Worm (Caenorhabditis elegans): ENCODE results near the gene hlh-1.

The hlh-1 gene

DNA sequence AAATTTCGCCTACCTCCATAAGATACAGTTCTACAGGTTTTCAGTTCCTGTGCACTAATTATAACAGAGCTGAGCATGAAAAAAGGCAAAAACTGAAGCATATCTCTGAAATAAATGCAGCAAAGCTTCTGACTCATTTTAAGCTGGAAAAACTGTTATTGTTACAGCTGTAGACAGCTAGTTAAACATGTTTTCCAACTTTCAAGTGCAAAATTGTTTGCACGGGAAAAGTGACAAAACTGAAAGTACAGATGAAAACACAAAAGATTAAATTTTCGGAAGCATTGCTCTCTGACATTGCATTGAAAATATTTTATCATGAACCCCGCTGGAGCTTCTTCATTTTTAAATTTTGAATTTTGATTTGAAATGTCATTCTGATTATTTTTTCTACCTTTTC lies 27.6 kb upstream of the hlh-1 start, which contains the start of gene T05C1.5:
T05C1.5 (minus strand) TSS at position 101 of the 400 bp plus-strand sequence.
- TF ChIP-seq pes-1 (GFP tag; IDR thresholded peaks at IDR 0.05) (no peak), sea-1 (GFP tag; conservative IDR thresholded peaks at IDR 0.05) (no peak), ceh-36 (tag; optimal IDR thresholded peaks at IDR 0.05) (no peak), flt-1 (GFP tag; IDR thresholded peaks at IDR 0.05) (no peak), F13C5.2 (tag; optimal IDR thresholded peaks at IDR 0.05) (no peak), hnd-1 (tag; optimal IDR thresholded peaks at IDR 0.05) (no peak), hmg-4 (GFP tag; optimal IDR thresholded peaks at IDR 0.05) (no peak), ets-7 (tag; optimal IDR thresholded peaks at IDR 0.05) (no peak), tbx-11 (GFP tag; IDR thresholded peaks at IDR 0.05) (no peak), tra-4 (tag; optimal IDR thresholded peaks at IDR 0.05) (no peak), aly-1 (tag; optimal IDR thresholded peaks at IDR 0.05) (no peak), ama-1 (optimal IDR thresholded peaks at IDR 0.05) (no peak), ceh-13 (GFP tag; optimal IDR thresholded peaks at IDR 0.05) (no peak), B0310.2 (tag; optimal IDR thresholded peaks at IDR 0.05) (no peak), tbx-37 (GFP tag; conservative IDR thresholded peaks at IDR 0.05) (no peak), hmbx-1 (tag; optimal IDR thresholded peaks at IDR 0.05) (no peak), scrt-1 (GFP tag; IDR thresholded peaks at IDR 0.05) (no peak)

DNA sequence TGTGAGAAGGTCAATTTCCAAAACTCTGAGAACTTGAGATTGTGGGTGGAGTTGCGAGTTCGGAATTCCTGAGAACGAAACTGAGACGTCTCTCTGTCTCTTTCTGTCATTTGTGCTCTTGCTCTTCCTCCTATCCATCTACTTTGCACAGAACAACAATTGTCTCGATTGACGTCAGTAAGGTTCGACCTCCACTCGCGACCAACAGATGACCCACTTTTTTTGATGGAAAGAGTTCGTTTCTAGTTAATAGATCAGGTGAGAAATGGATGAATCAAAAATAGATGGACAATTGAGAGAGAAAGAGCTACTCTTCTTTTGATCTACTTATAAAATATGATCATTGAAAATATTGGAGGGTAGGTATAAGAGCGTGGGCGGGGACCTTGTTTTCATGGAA lies 23.8 kb upstream of the hlh-1 start:
- TF ChIP-seq ceh-36 (tag; optimal IDR thresholded peaks at IDR 0.05), result no peak
- TF ChIP-seq scrt-1 (GFP tag; IDR thresholded peaks at IDR 0.05), result no peak
- TF ChIP-seq ama-1 (optimal IDR thresholded peaks at IDR 0.05), result no peak
- no peak for TF ChIP-seq F13C5.2 (tag; optimal IDR thresholded peaks at IDR 0.05)
- TF ChIP-seq tbx-37 (GFP tag; conservative IDR thresholded peaks at IDR 0.05), result no peak
- no peak for TF ChIP-seq sea-1 (GFP tag; conservative IDR thresholded peaks at IDR 0.05)
- TF ChIP-seq B0310.2 (tag; optimal IDR thresholded peaks at IDR 0.05), result no peak
- TF ChIP-seq aly-1 (tag; optimal IDR thresholded peaks at IDR 0.05), result no peak
- no peak for TF ChIP-seq hnd-1 (tag; optimal IDR thresholded peaks at IDR 0.05)
- TF ChIP-seq ceh-13 (GFP tag; optimal IDR thresholded peaks at IDR 0.05), result no peak
- TF ChIP-seq pes-1 (GFP tag; IDR thresholded peaks at IDR 0.05), result no peak
- no peak for TF ChIP-seq tbx-11 (GFP tag; IDR thresholded peaks at IDR 0.05)
- TF ChIP-seq flt-1 (GFP tag; IDR thresholded peaks at IDR 0.05), result no peak

DNA sequence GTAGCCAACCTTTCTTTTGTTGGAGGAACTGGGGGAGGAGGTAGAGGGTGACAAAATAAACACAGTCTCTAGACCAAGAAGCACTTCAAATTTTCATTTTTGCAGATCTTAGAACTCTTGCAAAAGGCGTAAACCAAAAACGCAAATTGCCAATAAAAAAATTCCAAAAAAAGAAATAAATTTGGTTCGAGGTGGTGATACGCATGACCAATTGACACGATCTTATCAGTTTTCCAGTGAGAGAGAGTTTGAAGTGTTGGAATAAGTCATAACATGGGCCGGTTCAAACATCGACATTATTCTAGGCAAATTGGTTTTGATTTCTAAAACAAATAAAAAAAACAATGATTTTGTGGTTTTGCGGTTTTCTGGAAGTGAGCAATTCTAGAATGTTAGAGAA lies 22.5 kb upstream of the hlh-1 start:
- TF ChIP-seq aly-1 (tag; optimal IDR thresholded peaks at IDR 0.05), result no peak
- no peak for TF ChIP-seq tra-4 (tag; optimal IDR thresholded peaks at IDR 0.05)
- TF ChIP-seq ceh-36 (tag; optimal IDR thresholded peaks at IDR 0.05), result no peak
- TF ChIP-seq sea-1 (GFP tag; conservative IDR thresholded peaks at IDR 0.05), result no peak
- no peak for TF ChIP-seq pes-1 (GFP tag; IDR thresholded peaks at IDR 0.05)
- TF ChIP-seq hmg-4 (GFP tag; optimal IDR thresholded peaks at IDR 0.05), result no peak
- no peak for TF ChIP-seq F13C5.2 (tag; optimal IDR thresholded peaks at IDR 0.05)
- TF ChIP-seq ets-7 (tag; optimal IDR thresholded peaks at IDR 0.05), result no peak
- TF ChIP-seq ceh-13 (GFP tag; optimal IDR thresholded peaks at IDR 0.05), result no peak
- no peak for TF ChIP-seq hmbx-1 (tag; optimal IDR thresholded peaks at IDR 0.05)
- no peak for TF ChIP-seq scrt-1 (GFP tag; IDR thresholded peaks at IDR 0.05)
- no peak for TF ChIP-seq flt-1 (GFP tag; IDR thresholded peaks at IDR 0.05)
- TF ChIP-seq B0310.2 (tag; optimal IDR thresholded peaks at IDR 0.05), result no peak
- TF ChIP-seq tbx-11 (GFP tag; IDR thresholded peaks at IDR 0.05), result no peak
- no peak for TF ChIP-seq hnd-1 (tag; optimal IDR thresholded peaks at IDR 0.05)
- no peak for TF ChIP-seq tbx-37 (GFP tag; conservative IDR thresholded peaks at IDR 0.05)

DNA sequence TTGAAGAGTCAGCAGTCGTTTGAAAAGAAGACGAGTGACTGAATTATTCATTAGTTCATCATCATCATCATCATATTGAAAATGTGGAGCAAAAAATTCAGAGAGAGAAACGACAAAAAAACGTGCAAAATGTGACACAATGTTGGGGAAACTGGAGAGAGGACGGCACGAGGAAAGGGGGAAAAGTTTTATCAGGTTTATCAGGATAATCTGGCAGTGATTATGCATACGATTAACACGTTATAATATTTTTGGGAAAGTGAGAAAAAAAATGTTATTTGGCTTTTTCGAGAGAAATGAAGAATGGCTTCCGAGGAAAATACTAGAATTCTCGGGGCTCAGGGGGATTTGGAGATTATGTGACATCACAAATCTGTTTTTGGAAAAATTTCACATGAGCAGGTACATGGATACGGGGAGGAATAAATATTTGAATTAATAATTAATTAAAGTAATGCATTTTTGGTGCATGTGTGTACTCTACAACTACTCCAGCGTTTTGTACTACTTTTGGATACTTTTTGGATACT lies 13.2 kb upstream of the hlh-1 start, which contains the start of gene camt-1:
camt-1 (minus strand) TSS at position 51 of the 530 bp plus-strand sequence.
- TF ChIP-seq aly-1 (tag; optimal IDR thresholded peaks at IDR 0.05), result no peak
- no peak for TF ChIP-seq ama-1 (optimal IDR thresholded peaks at IDR 0.05)
- no peak for TF ChIP-seq tra-4 (tag; optimal IDR thresholded peaks at IDR 0.05)
- TF ChIP-seq hmg-4 (GFP tag; optimal IDR thresholded peaks at IDR 0.05), result no peak
- no peak for TF ChIP-seq B0310.2 (tag; optimal IDR thresholded peaks at IDR 0.05)
- no peak for TF ChIP-seq hnd-1 (tag; optimal IDR thresholded peaks at IDR 0.05)
- no peak for TF ChIP-seq ceh-36 (tag; optimal IDR thresholded peaks at IDR 0.05)
- no peak for TF ChIP-seq flt-1 (GFP tag; IDR thresholded peaks at IDR 0.05)
- no peak for TF ChIP-seq ceh-13 (GFP tag; optimal IDR thresholded peaks at IDR 0.05)
- no peak for TF ChIP-seq pes-1 (GFP tag; IDR thresholded peaks at IDR 0.05)
- TF ChIP-seq tbx-11 (GFP tag; IDR thresholded peaks at IDR 0.05), result no peak
- no peak for TF ChIP-seq hmbx-1 (tag; optimal IDR thresholded peaks at IDR 0.05)
- no peak for TF ChIP-seq sea-1 (GFP tag; conservative IDR thresholded peaks at IDR 0.05)
- TF ChIP-seq tbx-37 (GFP tag; conservative IDR thresholded peaks at IDR 0.05), result no peak
- no peak for TF ChIP-seq ets-7 (tag; optimal IDR thresholded peaks at IDR 0.05)

ce11 chrII:4506552-4507291 lies 11.7 kb upstream of the hlh-1 start:
- no peak for TF ChIP-seq ama-1 (optimal IDR thresholded peaks at IDR 0.05)
- no peak for TF ChIP-seq hmbx-1 (tag; optimal IDR thresholded peaks at IDR 0.05)
- peak; percentile 9 for TF ChIP-seq hmg-4 (GFP tag; optimal IDR thresholded peaks at IDR 0.05)
- no peak for TF ChIP-seq hnd-1 (tag; optimal IDR thresholded peaks at IDR 0.05)
- TF ChIP-seq F13C5.2 (tag; optimal IDR thresholded peaks at IDR 0.05), result peak; percentile 32

DNA sequence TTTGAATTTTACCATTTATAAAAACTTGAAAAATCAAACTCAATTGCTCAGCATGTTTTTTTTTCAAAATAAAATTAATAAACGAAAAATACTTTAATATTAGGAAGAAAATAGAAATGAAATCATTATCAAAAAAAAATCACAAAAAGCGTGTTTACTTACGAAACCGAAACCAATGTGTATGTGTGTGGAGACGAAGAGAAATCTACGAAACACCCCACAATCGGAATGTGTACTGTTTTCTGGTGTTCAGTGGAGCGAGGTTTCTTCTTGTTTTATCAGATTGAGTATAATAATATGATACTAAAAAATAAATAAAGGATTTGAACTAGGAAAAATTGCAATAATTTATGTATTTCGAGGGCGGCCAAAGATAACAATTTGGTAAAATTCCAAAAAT lies 10.7 kb upstream of the hlh-1 start:
- TF ChIP-seq hmg-4 (GFP tag; optimal IDR thresholded peaks at IDR 0.05) (no peak), scrt-1 (GFP tag; IDR thresholded peaks at IDR 0.05) (no peak), F13C5.2 (tag; optimal IDR thresholded peaks at IDR 0.05) (no peak), ets-7 (tag; optimal IDR thresholded peaks at IDR 0.05) (no peak)

DNA sequence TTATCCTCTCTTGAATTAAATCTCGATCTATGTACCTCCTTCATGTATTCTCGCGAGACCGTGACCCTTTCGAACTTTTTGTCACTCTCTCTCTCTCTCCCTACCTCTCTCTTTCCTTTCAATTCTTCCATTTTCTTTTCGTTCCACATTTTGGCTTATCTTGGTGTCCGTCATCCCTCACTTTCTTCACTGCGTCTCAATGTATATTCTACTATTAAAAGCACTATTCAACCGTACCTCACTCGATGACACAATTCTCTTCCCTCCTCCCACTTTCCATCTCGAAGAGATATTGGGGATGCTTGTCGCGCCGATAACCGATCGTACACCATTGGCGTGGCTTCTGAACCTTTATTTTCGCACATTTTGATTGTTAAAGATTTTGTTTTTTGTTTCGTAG lies 7.7 kb upstream of the hlh-1 start:
- TF ChIP-seq scrt-1 (GFP tag; IDR thresholded peaks at IDR 0.05) (no peak), hmbx-1 (tag; optimal IDR thresholded peaks at IDR 0.05) (no peak), hmg-4 (GFP tag; optimal IDR thresholded peaks at IDR 0.05) (no peak), F13C5.2 (tag; optimal IDR thresholded peaks at IDR 0.05) (no peak), ets-7 (tag; optimal IDR thresholded peaks at IDR 0.05) (no peak), ceh-13 (GFP tag; optimal IDR thresholded peaks at IDR 0.05) (no peak), aly-1 (tag; optimal IDR thresholded peaks at IDR 0.05) (no peak), ama-1 (optimal IDR thresholded peaks at IDR 0.05) (no peak), pes-1 (GFP tag; IDR thresholded peaks at IDR 0.05) (no peak), B0310.2 (tag; optimal IDR thresholded peaks at IDR 0.05) (no peak), tra-4 (tag; optimal IDR thresholded peaks at IDR 0.05) (no peak), hnd-1 (tag; optimal IDR thresholded peaks at IDR 0.05) (no peak), sea-1 (GFP tag; conservative IDR thresholded peaks at IDR 0.05) (no peak), tbx-37 (GFP tag; conservative IDR thresholded peaks at IDR 0.05) (no peak), flt-1 (GFP tag; IDR thresholded peaks at IDR 0.05) (no peak), ceh-36 (tag; optimal IDR thresholded peaks at IDR 0.05) (no peak), tbx-11 (GFP tag; IDR thresholded peaks at IDR 0.05) (no peak)
